Worm (Caenorhabditis elegans): ENCODE measurements around the gene Y66D12A.6.

The Y66D12A.6 gene

ce11 chrIII:11590255-11590654 lies 9.1 kb upstream of the Y66D12A.6 start:
- TF ChIP-seq elt-2 (tag; optimal IDR thresholded peaks at IDR 0.05) = no peak
- TF ChIP-seq sea-2 (GFP tag; optimal IDR thresholded peaks at IDR 0.05) = no peak
- TF ChIP-seq egl-27 (tag; optimal IDR thresholded peaks at IDR 0.05) = no peak
- TF ChIP-seq ZK546.5 (tag; optimal IDR thresholded peaks at IDR 0.05) = no peak

ce11 chrIII:11589311-11589710 lies 8.1 kb upstream of the Y66D12A.6 start:
- TF ChIP-seq nfya-1 (tag; optimal IDR thresholded peaks at IDR 0.05; ENCODE audit: insufficient read depth) (peak; percentile 65), ceh-82 (tag; optimal IDR thresholded peaks at IDR 0.05) (no peak), daf-12 (tag; optimal IDR thresholded peaks at IDR 0.05) (no peak)

ce11 chrIII:11588911-11589310 lies 7.7 kb upstream of the Y66D12A.6 start, which contains the start of gene Y66D12A.3:
TSS of gene Y66D12A.3 (plus strand) at chrIII:11589211.
- TF ChIP-seq nhr-28 (tag; optimal IDR thresholded peaks at IDR 0.05) = no peak
- no peak for TF ChIP-seq egl-27 (tag; optimal IDR thresholded peaks at IDR 0.05)
- TF ChIP-seq lin-15B (tag; optimal IDR thresholded peaks at IDR 0.05) = no peak
- TF ChIP-seq aly-2 (tag; optimal IDR thresholded peaks at IDR 0.05) = no peak
- no peak for TF ChIP-seq lin-39 (tag; optimal IDR thresholded peaks at IDR 0.05)
- no peak for TF ChIP-seq elt-2 (tag; optimal IDR thresholded peaks at IDR 0.05)
- no peak for TF ChIP-seq R02D3.7 (tag; optimal IDR thresholded peaks at IDR 0.05)
- TF ChIP-seq pha-4 (tag; optimal IDR thresholded peaks at IDR 0.05) = no peak
- TF ChIP-seq nhr-25 (tag; optimal IDR thresholded peaks at IDR 0.05) = no peak
- no peak for TF ChIP-seq sea-2 (GFP tag; optimal IDR thresholded peaks at IDR 0.05)

ce11 chrIII:11582569-11582968 lies 1.4 kb upstream of the Y66D12A.6 start:
- no peak for TF ChIP-seq ztf-11 (tag; optimal IDR thresholded peaks at IDR 0.05)
- TF ChIP-seq nfya-1 (tag; optimal IDR thresholded peaks at IDR 0.05; ENCODE audit: insufficient read depth) = peak; percentile 86

DNA sequence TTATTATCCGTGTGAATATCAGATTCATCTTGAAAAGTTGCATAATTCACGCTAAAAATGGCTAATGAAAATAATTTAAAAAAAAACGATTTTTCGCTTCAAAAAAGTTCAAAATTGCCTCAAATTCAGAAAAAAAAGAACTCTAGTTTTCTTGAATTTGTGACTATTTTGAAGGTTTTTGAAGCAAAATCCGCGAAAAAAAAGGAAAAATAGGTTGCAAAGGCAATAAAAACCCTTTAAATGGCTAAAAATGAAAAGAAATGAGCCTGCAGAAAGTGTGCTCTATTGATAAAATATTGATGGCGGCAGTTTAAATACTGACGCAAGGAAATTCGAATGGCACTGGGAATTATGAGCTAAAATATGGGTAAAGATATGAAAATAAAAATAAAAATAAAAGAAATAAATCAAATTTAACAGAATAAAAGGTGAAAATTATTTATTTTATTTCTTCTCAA lies 745 bp downstream of the Y66D12A.6 start, which contains the start of gene Y66D12A.7:
Gene Y66D12A.7, minus strand, starts transcription at position 51 of the 458 bp plus-strand sequence.
- TF ChIP-seq elt-3 (tag; optimal IDR thresholded peaks at IDR 0.05) (no peak), pha-4 (tag; optimal IDR thresholded peaks at IDR 0.05) (peak; percentile 55), nfya-1 (tag; optimal IDR thresholded peaks at IDR 0.05; ENCODE audit: insufficient read depth) (peak; percentile 44), egl-5 (tag; optimal IDR thresholded peaks at IDR 0.05) (peak; percentile 60), pqm-1 (tag; optimal IDR thresholded peaks at IDR 0.05) (peak; percentile 1), nhr-12 (tag; optimal IDR thresholded peaks at IDR 0.05) (no peak), lin-15B (tag; optimal IDR thresholded peaks at IDR 0.05) (peak; percentile 64)

ce11 chrIII:11579380-11579779 lies 1.8 kb downstream of the Y66D12A.6 start:
- no peak for TF ChIP-seq fkh-10 (GFP tag; optimal IDR thresholded peaks at IDR 0.05)
- no peak for TF ChIP-seq unc-39 (tag; optimal IDR thresholded peaks at IDR 0.05)
- TF ChIP-seq ceh-82 (tag; optimal IDR thresholded peaks at IDR 0.05) = no peak
- no peak for TF ChIP-seq hmg-11 (tag; optimal IDR thresholded peaks at IDR 0.05)
- TF ChIP-seq daf-12 (tag; optimal IDR thresholded peaks at IDR 0.05) = no peak
- no peak for TF ChIP-seq egl-5 (tag; optimal IDR thresholded peaks at IDR 0.05)

ce11 chrIII:11573921-11574320 lies 7.3 kb downstream of the Y66D12A.6 start, which contains the start of gene Y66D12A.8:
TSS of gene Y66D12A.8 (plus strand) at chrIII:11574221.
- TF ChIP-seq lin-39 (tag; optimal IDR thresholded peaks at IDR 0.05) = no peak
- TF ChIP-seq lin-15B (tag; optimal IDR thresholded peaks at IDR 0.05) = no peak
- TF ChIP-seq zag-1 (tag; optimal IDR thresholded peaks at IDR 0.05) = no peak
- no peak for TF ChIP-seq mml-1 (tag; optimal IDR thresholded peaks at IDR 0.05)
- TF ChIP-seq unc-62 (GFP tag; optimal IDR thresholded peaks at IDR 0.05) = no peak

DNA sequence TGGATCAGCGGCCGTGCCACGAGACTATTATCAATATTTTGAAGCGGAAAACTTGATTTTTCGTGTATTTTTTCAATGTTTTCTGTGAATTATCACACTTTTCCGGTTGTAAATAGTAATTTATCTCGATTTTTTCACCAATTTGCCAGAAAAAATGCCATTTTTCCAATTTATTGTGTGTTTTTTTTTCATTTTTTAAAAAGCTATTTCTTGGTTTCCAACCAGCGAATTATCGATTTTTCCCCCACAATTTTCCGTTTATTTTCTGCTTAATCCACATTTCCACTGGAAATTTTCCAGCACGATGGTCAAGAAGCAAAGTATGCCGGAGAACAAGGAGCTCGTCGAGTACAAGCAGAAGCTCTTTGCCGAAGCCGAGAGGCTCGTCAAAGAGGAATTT lies 13.4 kb downstream of the Y66D12A.6 start, which contains the start of gene psme-3:
Gene psme-3, plus strand, starts transcription at position 301 of the 400 bp plus-strand sequence.
- TF ChIP-seq unc-62 (GFP tag; optimal IDR thresholded peaks at IDR 0.05) = no peak
- no peak for TF ChIP-seq ceh-28 (tag; optimal IDR thresholded peaks at IDR 0.05)
- TF ChIP-seq fkh-2 (tag; optimal IDR thresholded peaks at IDR 0.05) = no peak
- no peak for TF ChIP-seq nhr-77 (tag; optimal IDR thresholded peaks at IDR 0.05)
- no peak for TF ChIP-seq eor-1 (tag; optimal IDR thresholded peaks at IDR 0.05)
- no peak for TF ChIP-seq ceh-16 (tag; optimal IDR thresholded peaks at IDR 0.05)
- TF ChIP-seq egl-5 (tag; optimal IDR thresholded peaks at IDR 0.05) = no peak
- TF ChIP-seq skn-1 (tag; optimal IDR thresholded peaks at IDR 0.05) = no peak
- TF ChIP-seq ama-1 (optimal IDR thresholded peaks at IDR 0.05) = no peak
- no peak for TF ChIP-seq nhr-237 (tag; optimal IDR thresholded peaks at IDR 0.05)
- TF ChIP-seq nhr-11 (tag; optimal IDR thresholded peaks at IDR 0.05) = no peak
- TF ChIP-seq nhr-67 (tag; optimal IDR thresholded peaks at IDR 0.05) = no peak
- no peak for TF ChIP-seq aly-2 (tag; optimal IDR thresholded peaks at IDR 0.05)

All from whole organism, L3 larva.